Worm (Caenorhabditis elegans) whole organism, mixed stage, embryonic: ENCODE data around the gene sel-15.

Source experiments
- M03D4.4 ChIP-seq: sonication (generic microtip); optimal IDR thresholded peaks from 2 replicates; lab custom pipeline; 2017; ENCODE audit warnings: mild to moderate bottlenecking, missing genetic modification characterization, missing compliant biosample characterization
- bed-3 ChIP-seq: fragments of 200-800 bp; sonication (Bioruptor generic); optimal IDR thresholded peaks from 3 replicates; lab custom pipeline; 2018; ENCODE audit warnings: mild to moderate bottlenecking, missing genetic modification characterization, moderate library complexity, missing compliant biosample characterization
- blmp-1 ChIP-seq: fragments of 150-350 bp; optimal IDR thresholded peaks from 2 replicates; lab custom pipeline; 2014; ENCODE audit warnings: missing biosample characterization, missing genetic modification characterization
- ceh-39 ChIP-seq: fragments of 150-350 bp; optimal IDR thresholded peaks from 2 replicates; lab custom pipeline; 2014; ENCODE audit warnings: missing biosample characterization, missing genetic modification characterization
- ceh-83 ChIP-seq: fragments of 200-800 bp; sonication (Bioruptor generic); optimal IDR thresholded peaks from 2 replicates; lab custom pipeline; 2018; ENCODE audit warnings: mild to moderate bottlenecking, missing genetic modification characterization, missing compliant biosample characterization
- ces-1 ChIP-seq: fragments of 150-350 bp; optimal IDR thresholded peaks from 2 replicates; lab custom pipeline; 2014; ENCODE audit warnings: missing biosample characterization, missing genetic modification reagents, missing genetic modification characterization
- cnd-1 ChIP-seq: fragments of 200-800 bp; sonication (Bioruptor generic); optimal IDR thresholded peaks from 2 replicates; lab custom pipeline; 2018; ENCODE audit warnings: mild to moderate bottlenecking, missing genetic modification characterization, missing compliant biosample characterization
- drap-1 ChIP-seq: fragments of 200-800 bp; sonication (Bioruptor generic); optimal IDR thresholded peaks from 3 replicates; lab custom pipeline; 2018; ENCODE audit warnings: mild to moderate bottlenecking, missing genetic modification characterization, missing compliant biosample characterization
- elt-3 ChIP-seq: fragments of 150-350 bp; optimal IDR thresholded peaks from 2 replicates; lab custom pipeline; 2014; ENCODE audit warnings: missing biosample characterization, missing genetic modification characterization
- ham-2 ChIP-seq: fragments of 200-800 bp; sonication (Bioruptor generic); optimal IDR thresholded peaks from 2 replicates; lab custom pipeline; 2018; ENCODE audit warnings: mild to moderate bottlenecking, missing genetic modification characterization, missing compliant biosample characterization
- hlh-1 ChIP-seq: fragments of 150-350 bp; optimal IDR thresholded peaks from 2 replicates; lab custom pipeline; 2014; ENCODE audit warnings: missing biosample characterization, missing genetic modification reagents, missing genetic modification characterization
- lin-13 ChIP-seq: fragments of 150-350 bp; optimal IDR thresholded peaks from 2 replicates; lab custom pipeline; 2014; ENCODE audit warnings: missing biosample characterization, missing genetic modification characterization
- lin-32 ChIP-seq: fragments of 200-800 bp; sonication (Bioruptor generic); optimal IDR thresholded peaks from 2 replicates; lab custom pipeline; 2018; ENCODE audit warnings: mild to moderate bottlenecking, missing genetic modification characterization, missing compliant biosample characterization
- lsy-2 ChIP-seq: fragments of 150-350 bp; optimal IDR thresholded peaks from 2 replicates; lab custom pipeline; 2014; ENCODE audit warnings: missing biosample characterization, missing genetic modification characterization
- mab-5 ChIP-seq: fragments of 150-350 bp; optimal IDR thresholded peaks from 2 replicates; lab custom pipeline; 2014; ENCODE audit warnings: missing biosample characterization, missing genetic modification characterization
- mls-2 ChIP-seq: sonication (generic microtip); optimal IDR thresholded peaks from 2 replicates; lab custom pipeline; 2016; ENCODE audit warnings: mild to moderate bottlenecking, missing genetic modification characterization, moderate library complexity, missing compliant biosample characterization
- nhr-12 ChIP-seq: fragments of 150-350 bp; optimal IDR thresholded peaks from 2 replicates; lab custom pipeline; 2014; ENCODE audit warnings: missing biosample characterization, missing genetic modification characterization
- nhr-2 ChIP-seq: fragments of 150-350 bp; optimal IDR thresholded peaks from 2 replicates; lab custom pipeline; 2014; ENCODE audit warnings: missing biosample characterization, missing genetic modification characterization
- nhr-237 ChIP-seq: fragments of 150-350 bp; optimal IDR thresholded peaks from 2 replicates; lab custom pipeline; 2014; ENCODE audit warnings: missing biosample characterization, missing genetic modification characterization
- pha-4 ChIP-seq: fragments of 150-350 bp; optimal IDR thresholded peaks from 2 replicates; lab custom pipeline; 2018; ENCODE audit warnings: missing biosample characterization, missing genetic modification reagents, missing genetic modification characterization
- sem-2 ChIP-seq: fragments of 200-800 bp; sonication (Bioruptor generic); optimal IDR thresholded peaks from 2 replicates; lab custom pipeline; 2018; ENCODE audit warnings: mild to moderate bottlenecking, missing genetic modification characterization, missing compliant biosample characterization
- snpc-4 ChIP-seq: fragments of 150-350 bp; optimal IDR thresholded peaks from 2 replicates; lab custom pipeline; 2014; ENCODE audit warnings: missing biosample characterization, missing genetic modification characterization
- sptf-1 ChIP-seq: sonication (generic microtip); optimal IDR thresholded peaks from 2 replicates; lab custom pipeline; 2017; ENCODE audit warnings: mild to moderate bottlenecking, missing genetic modification characterization, moderate library complexity, missing compliant biosample characterization
- tbx-8 ChIP-seq: fragments of 200-800 bp; sonication (Bioruptor generic); optimal IDR thresholded peaks from 2 replicates; lab custom pipeline; 2018; ENCODE audit warnings: mild to moderate bottlenecking, missing genetic modification characterization, moderate library complexity, missing compliant biosample characterization
- unc-62 ChIP-seq: fragments of 150-350 bp; optimal IDR thresholded peaks from 2 replicates; lab custom pipeline; 2014; ENCODE audit warnings: missing biosample characterization, missing genetic modification reagents, missing genetic modification characterization
- ztf-11 ChIP-seq: fragments of 150-350 bp; optimal IDR thresholded peaks from 2 replicates; lab custom pipeline; 2014; ENCODE audit warnings: missing biosample characterization, missing genetic modification characterization

sel-15 gene

DNA sequence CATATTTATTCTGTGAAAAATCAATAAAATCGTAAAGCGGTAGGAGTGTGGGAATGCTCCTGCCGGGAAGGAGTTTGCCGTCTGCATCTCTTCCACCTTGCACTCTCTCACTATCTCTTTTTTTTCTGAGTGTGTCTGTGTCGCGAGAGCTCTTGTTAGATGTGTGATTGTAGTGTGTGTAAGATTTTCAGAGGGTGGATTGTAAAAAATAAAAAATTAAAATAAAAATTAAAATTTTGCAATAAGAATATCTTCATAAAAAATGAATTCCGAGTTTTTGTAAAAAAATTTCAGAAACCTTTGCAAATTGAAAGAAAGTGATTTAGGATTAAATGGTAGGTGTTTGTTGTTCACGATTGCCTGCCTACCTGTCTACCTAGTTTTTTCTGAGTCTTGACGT lies at the start of gene sel-15:
Gene sel-15, minus strand, starts transcription at position 101 of the 400 bp plus-strand sequence.
- TF ChIP-seq lin-32 = no peak

DNA sequence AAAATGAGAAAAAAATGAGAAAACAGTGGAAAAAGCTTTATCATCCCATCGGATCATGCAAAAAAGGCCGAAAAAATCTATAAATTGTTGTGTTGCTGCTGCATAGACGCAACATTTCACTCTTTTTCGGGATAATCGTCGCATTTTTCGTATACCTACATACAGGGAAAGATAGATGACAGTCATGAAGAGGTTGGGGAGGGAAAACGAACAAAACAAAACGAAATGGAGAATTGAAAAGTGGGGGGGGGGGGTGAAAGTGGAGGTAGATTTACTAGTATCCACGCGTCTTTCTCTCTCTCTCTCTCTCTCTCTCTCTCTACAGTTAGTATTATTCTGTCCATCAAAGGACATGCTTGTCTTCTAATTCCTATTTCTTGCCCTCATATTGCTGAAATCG lies 48.2 kb upstream of the sel-15 start:
- peak; percentile 41 for TF ChIP-seq blmp-1
- TF ChIP-seq elt-3 (tag; lab: Kevin White, UChicago) = no peak
- TF ChIP-seq, all 35 proteins: peak for 1

DNA sequence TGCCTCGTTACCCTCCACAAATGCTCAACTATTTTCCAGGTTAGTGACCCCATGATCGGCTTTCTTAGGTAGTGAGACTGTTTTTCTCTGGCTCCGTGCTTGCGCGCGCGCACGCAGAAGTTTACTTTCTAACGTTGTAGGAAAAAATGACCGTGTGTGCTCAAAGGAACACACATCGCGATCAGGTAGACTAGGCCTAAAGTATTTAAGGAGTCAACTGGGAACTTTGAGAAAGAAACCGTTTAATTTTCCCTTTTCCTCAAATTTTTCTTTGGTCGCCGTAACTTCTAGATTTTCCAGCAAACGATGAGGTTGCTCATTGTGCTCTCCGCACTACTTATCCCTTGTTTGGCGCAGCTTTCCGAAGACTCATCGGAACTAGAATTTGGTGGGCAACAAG lies 44.1 kb upstream of the sel-15 start, which contains the start of gene idpp-1:
Gene idpp-1, plus strand, starts transcription at position 301 of the 400 bp plus-strand sequence.
- TF ChIP-seq lsy-2 (tag; lab: Kevin White, UChicago) = no peak
- TF ChIP-seq mab-5 (tag; lab: Kevin White, UChicago) = no peak
- TF ChIP-seq sem-2 (GFP tag; lab: Kevin White, UChicago) = no peak
- no peak for TF ChIP-seq lin-32
- TF ChIP-seq ceh-39 (tag; lab: Kevin White, UChicago) = no peak
- no peak for TF ChIP-seq mls-2
- TF ChIP-seq drap-1 (GFP tag; lab: Kevin White, UChicago) = no peak
- TF ChIP-seq cnd-1 (tag; lab: Kevin White, UChicago) = no peak
- TF ChIP-seq unc-62 (GFP tag; lab: Kevin White, UChicago) = no peak
- TF ChIP-seq snpc-4 (tag; lab: Kevin White, UChicago) = no peak
- no peak for TF ChIP-seq pha-4 (tag; lab: Kevin White, UChicago)
- no peak for TF ChIP-seq tbx-8
- no peak for TF ChIP-seq nhr-2 (tag; lab: Kevin White, UChicago)
- TF ChIP-seq sptf-1 (tag; lab: Kevin White, UChicago) = no peak
- TF ChIP-seq lin-13 (tag; lab: Kevin White, UChicago) = no peak

DNA sequence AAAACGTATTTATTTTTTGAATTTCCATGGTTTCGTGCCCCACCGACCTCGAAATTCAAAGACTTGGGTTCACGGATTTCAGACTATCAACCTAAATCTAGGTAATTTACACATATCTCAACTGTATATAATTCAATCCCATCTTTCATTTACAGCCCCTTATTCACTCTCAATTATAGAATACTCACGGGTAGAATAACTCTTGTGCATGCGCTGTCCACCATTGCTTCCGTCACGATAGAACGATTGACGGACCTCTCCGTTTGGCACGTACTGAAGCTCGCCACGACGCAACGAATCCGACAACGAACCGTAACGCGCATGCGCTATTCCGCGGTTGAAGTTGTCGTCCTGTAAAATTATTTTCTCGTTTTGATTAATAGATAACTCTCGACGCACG lies 32.4 kb upstream of the sel-15 start:
- no peak for TF ChIP-seq pha-4 (tag; lab: Kevin White, UChicago)
- TF ChIP-seq ztf-11 = no peak
- TF ChIP-seq blmp-1 = no peak
- TF ChIP-seq ces-1 (GFP tag; lab: Kevin White, UChicago) = no peak
- TF ChIP-seq nhr-237 = no peak
- no peak for TF ChIP-seq ham-2 (GFP tag; lab: Kevin White, UChicago)
- no peak for TF ChIP-seq lsy-2 (tag; lab: Kevin White, UChicago)
- TF ChIP-seq sptf-1 (tag; lab: Kevin White, UChicago) = no peak
- TF ChIP-seq bed-3 (GFP tag; lab: Kevin White, UChicago) = no peak
- no peak for TF ChIP-seq elt-3 (tag; lab: Kevin White, UChicago)

DNA sequence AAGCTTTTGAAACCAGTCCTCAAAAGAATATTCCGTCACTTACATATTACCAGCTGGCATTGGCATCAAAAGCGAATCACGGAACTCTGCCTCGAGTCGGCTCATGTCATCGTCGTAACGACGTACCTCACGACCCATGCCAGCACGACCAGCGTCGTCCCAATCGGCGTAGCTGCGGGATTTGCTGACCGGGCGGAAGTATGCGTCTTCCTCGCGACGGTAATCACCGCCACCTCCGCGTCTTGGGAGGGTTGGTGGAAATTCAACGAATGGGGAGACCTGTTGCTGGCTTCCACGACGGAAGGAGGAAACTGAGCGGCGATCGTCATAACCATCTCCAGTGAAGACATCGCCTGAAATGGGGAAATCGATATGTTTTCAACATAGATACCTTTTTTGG lies 31.8 kb upstream of the sel-15 start:
- no peak for TF ChIP-seq M03D4.4 (tag; lab: Kevin White, UChicago)
- TF ChIP-seq mab-5 (tag; lab: Kevin White, UChicago) = no peak
- TF ChIP-seq mls-2 = no peak
- no peak for TF ChIP-seq sem-2 (GFP tag; lab: Kevin White, UChicago)
- TF ChIP-seq drap-1 (GFP tag; lab: Kevin White, UChicago) = no peak
- no peak for TF ChIP-seq nhr-12 (tag; lab: Kevin White, UChicago)
- no peak for TF ChIP-seq tbx-8
- no peak for TF ChIP-seq ceh-83

DNA sequence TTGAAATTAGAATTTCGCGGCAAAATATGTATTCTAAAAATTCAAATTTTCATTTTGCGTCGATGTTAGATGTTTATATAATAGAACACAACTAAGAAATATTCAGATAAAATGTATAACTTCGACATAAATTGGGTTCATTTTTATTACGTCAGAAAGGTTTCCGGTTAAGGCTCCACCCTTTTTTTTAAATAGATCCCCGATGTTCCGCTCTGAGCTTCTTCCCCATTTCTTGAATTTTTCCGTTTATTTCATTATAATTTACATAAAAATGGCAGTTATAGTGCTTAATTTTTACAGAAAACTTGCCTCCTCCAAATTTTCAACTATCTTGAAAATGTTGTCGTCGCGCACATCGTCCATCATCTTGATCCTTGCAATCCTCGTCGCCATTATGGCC lies 28.5 kb upstream of the sel-15 start, which contains the start of gene flp-24:
Gene flp-24, plus strand, starts transcription at position 301 of the 400 bp plus-strand sequence.
- no peak for TF ChIP-seq drap-1 (GFP tag; lab: Kevin White, UChicago)
- no peak for TF ChIP-seq blmp-1
- TF ChIP-seq hlh-1 (tag; lab: Kevin White, UChicago) = no peak
- no peak for TF ChIP-seq sptf-1 (tag; lab: Kevin White, UChicago)
- no peak for TF ChIP-seq mab-5 (tag; lab: Kevin White, UChicago)
- no peak for TF ChIP-seq lsy-2 (tag; lab: Kevin White, UChicago)
- no peak for TF ChIP-seq ceh-39 (tag; lab: Kevin White, UChicago)
- no peak for TF ChIP-seq elt-3 (tag; lab: Kevin White, UChicago)
- TF ChIP-seq, all 35 proteins: peak for 0

DNA sequence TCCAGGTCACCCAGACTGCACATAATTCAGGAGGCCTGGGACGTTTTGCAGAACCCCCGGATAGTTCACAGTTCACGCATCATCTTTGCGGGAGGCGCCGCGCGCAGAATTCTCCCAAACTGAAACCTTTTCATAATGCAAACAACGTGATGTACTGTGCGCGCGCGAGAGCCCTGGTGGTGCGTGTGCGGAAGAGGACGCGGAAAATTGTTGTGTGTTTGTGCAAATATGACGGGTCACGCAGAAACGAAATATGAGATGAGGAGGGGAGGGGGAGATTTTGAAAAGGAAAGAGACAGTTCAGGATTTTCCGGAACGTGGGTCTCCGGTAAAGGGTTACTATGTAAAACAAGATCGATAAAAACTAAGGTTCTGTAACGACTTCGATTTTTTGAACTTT lies 13.8 kb upstream of the sel-15 start:
- TF ChIP-seq pha-4 (tag; lab: Kevin White, UChicago) (peak; percentile 77), unc-62 (GFP tag; lab: Kevin White, UChicago) (no peak)
